Worm (Caenorhabditis elegans) whole organism, L1 larva: ENCODE data around the gene T03G11.10.
A peak's percentile ranks its signal among the peaks of the same experiment; 100 is the strongest.

Source experiments
- aly-2 ChIP-seq: fragments of 150-350 bp; optimal IDR thresholded peaks from 2 replicates; lab custom pipeline; 2014; ENCODE audit warnings: missing biosample characterization, missing genetic modification characterization
- blmp-1 ChIP-seq: fragments of 150-350 bp; optimal IDR thresholded peaks from 2 replicates; lab custom pipeline; 2014; ENCODE audit warnings: missing biosample characterization, missing genetic modification characterization
- ceh-63 ChIP-seq: fragments of 200-800 bp; sonication (Bioruptor generic); optimal IDR thresholded peaks from 2 replicates; lab custom pipeline; 2018; ENCODE audit warnings: mild to moderate bottlenecking, missing genetic modification characterization, missing compliant biosample characterization
- ceh-8 ChIP-seq: fragments of 200-800 bp; sonication (Bioruptor generic); optimal IDR thresholded peaks from 2 replicates; lab custom pipeline; 2018; ENCODE audit warnings: mild to moderate bottlenecking, missing genetic modification characterization, moderate library complexity, missing compliant biosample characterization
- ceh-82 ChIP-seq, 3 experiments: fragments of 150-350 bp in 1 of 3; sonication (generic microtip) in 2 of 3; optimal IDR thresholded peaks; 2 replicates each; lab custom pipeline; 2014 to 2017; ENCODE audit warnings: missing biosample characterization in 3 of 3, missing genetic modification characterization in 3 of 3
- ceh-88 ChIP-seq: fragments of 200-800 bp; sonication (Bioruptor generic); IDR thresholded peaks from 2 replicates; pipeline ENCODE4 v1.3.6; 2022; ENCODE audit warnings: missing genetic modification characterization, missing compliant biosample characterization
- ceh-90 ChIP-seq: sonication (generic microtip); optimal IDR thresholded peaks from 2 replicates; lab custom pipeline; 2016; ENCODE audit warnings: missing genetic modification characterization, missing compliant biosample characterization
- ces-1 ChIP-seq: fragments of 150-350 bp; optimal IDR thresholded peaks from 2 replicates; lab custom pipeline; 2014; ENCODE audit warnings: missing biosample characterization, missing genetic modification reagents, missing genetic modification characterization
- egl-13 ChIP-seq: sonication (generic microtip); optimal IDR thresholded peaks from 2 replicates; lab custom pipeline; 2016; ENCODE audit warnings: missing genotype, missing genetic modification reagents, missing genetic modification characterization, missing compliant biosample characterization
- egl-27 ChIP-seq, 2 experiments: fragments of 150-350 bp in 1 of 2; sonication (generic microtip); optimal IDR thresholded peaks; 3 replicates each; lab custom pipeline; 2017 to 2018; ENCODE audit warnings: missing biosample characterization in 2 of 2, missing genetic modification characterization in 2 of 2, missing genetic modification reagents in 2 of 2
- elt-2 ChIP-seq: sonication (generic microtip); optimal IDR thresholded peaks from 2 replicates; lab custom pipeline; 2016; ENCODE audit warnings: missing genetic modification characterization, mild to moderate bottlenecking, inconsistent platforms, missing compliant biosample characterization, missing genetic modification reagents
- elt-3 ChIP-seq, 6 experiments: fragments of 150-350 bp in 1 of 6; sonication (generic microtip); optimal IDR thresholded peaks; 2 replicates each; lab custom pipeline; 2017 to 2018; ENCODE audit warnings: missing biosample characterization in 6 of 6, missing genetic modification characterization in 6 of 6, inconsistent platforms in 1 of 6
- ets-5 ChIP-seq: fragments of 200-800 bp; sonication (Bioruptor generic); IDR thresholded peaks from 2 replicates; pipeline ENCODE4 v1.3.6; 2022; ENCODE audit warnings: missing genetic modification characterization, missing compliant biosample characterization
- grh-1 ChIP-seq: fragments of 200-800 bp; sonication (Bioruptor generic); IDR thresholded peaks from 2 replicates; pipeline ENCODE4 v1.3.6; 2022; ENCODE audit warnings: missing genetic modification reagents, missing genetic modification characterization, missing compliant biosample characterization
- irx-1 ChIP-seq: sonication (generic microtip); optimal IDR thresholded peaks from 2 replicates; lab custom pipeline; 2016; ENCODE audit warnings: missing genetic modification characterization, missing compliant biosample characterization
- isw-1 ChIP-seq: fragments of 200-800 bp; sonication (Bioruptor generic); IDR thresholded peaks from 2 replicates; pipeline ENCODE4 v1.3.6; 2022; ENCODE audit warnings: missing genetic modification characterization, missing compliant biosample characterization
- jun-1 ChIP-seq: fragments of 150-350 bp; optimal IDR thresholded peaks from 2 replicates; lab custom pipeline; 2014; ENCODE audit warnings: missing biosample characterization, missing genetic modification reagents, missing genetic modification characterization
- lin-14 ChIP-seq: fragments of 200-800 bp; sonication (Bioruptor generic); optimal IDR thresholded peaks from 2 replicates; lab custom pipeline; 2018; ENCODE audit warnings: mild to moderate bottlenecking, missing genetic modification characterization, moderate library complexity, missing compliant biosample characterization
- lin-35 ChIP-seq, 2 experiments: fragments of 150-350 bp; optimal IDR thresholded peaks; 2 replicates each; lab custom pipeline; 2014; ENCODE audit warnings: missing biosample characterization in 2 of 2, missing genetic modification characterization in 2 of 2, missing genetic modification reagents in 2 of 2
- lin-39 ChIP-seq: fragments of 150-350 bp; optimal IDR thresholded peaks from 2 replicates; lab custom pipeline; 2014; ENCODE audit warnings: missing biosample characterization, missing genetic modification reagents, missing genetic modification characterization
- lir-3 ChIP-seq: sonication (generic microtip); optimal IDR thresholded peaks from 2 replicates; lab custom pipeline; 2016; ENCODE audit warnings: mild to moderate bottlenecking, missing genetic modification characterization, moderate library complexity, missing compliant biosample characterization; ENCODE audit not compliant: poor library complexity
- lsy-2 ChIP-seq, 2 experiments: fragments of 150-350 bp; optimal IDR thresholded peaks; 2 replicates each; lab custom pipeline; 2014; ENCODE audit warnings: missing biosample characterization in 2 of 2, missing genetic modification characterization in 2 of 2
- mep-1 ChIP-seq: fragments of 150-350 bp; optimal IDR thresholded peaks from 2 replicates; lab custom pipeline; 2014; ENCODE audit warnings: missing biosample characterization, missing genetic modification characterization
- nhr-12 ChIP-seq: sonication (generic microtip); optimal IDR thresholded peaks from 2 replicates; lab custom pipeline; 2017; ENCODE audit warnings: missing biosample characterization, missing genetic modification characterization
- nhr-19 ChIP-seq: fragments of 200-800 bp; sonication (Bioruptor generic); conservative IDR thresholded peaks from 2 replicates; pipeline ENCODE4 v1.3.6; 2022; ENCODE audit warnings: missing genetic modification characterization, missing compliant biosample characterization
- nhr-20 ChIP-seq: sonication (generic microtip); optimal IDR thresholded peaks from 2 replicates; lab custom pipeline; 2016; ENCODE audit warnings: mild to moderate bottlenecking, missing genetic modification characterization, missing compliant biosample characterization
- nhr-237 ChIP-seq: fragments of 150-350 bp; optimal IDR thresholded peaks from 2 replicates; lab custom pipeline; 2014; ENCODE audit warnings: missing biosample characterization, missing genetic modification characterization
- nhr-47 ChIP-seq: sonication (generic microtip); optimal IDR thresholded peaks from 2 replicates; lab custom pipeline; 2016; ENCODE audit warnings: mild to moderate bottlenecking, missing genetic modification characterization, moderate library complexity, missing compliant biosample characterization
- nhr-71 ChIP-seq: sonication (generic microtip); optimal IDR thresholded peaks from 2 replicates; lab custom pipeline; 2016; ENCODE audit warnings: mild to moderate bottlenecking, missing genetic modification characterization, moderate library complexity, missing compliant biosample characterization
- nhr-76 ChIP-seq: sonication (generic microtip); optimal IDR thresholded peaks from 2 replicates; lab custom pipeline; 2017; ENCODE audit warnings: missing biosample characterization, missing genetic modification characterization
- nhr-85 ChIP-seq: sonication (generic microtip); peaks from one replicate; lab custom pipeline; 2016; ENCODE audit warnings: missing genetic modification characterization, inconsistent platforms, missing compliant biosample characterization
- nhr-90 ChIP-seq: sonication (generic microtip); optimal IDR thresholded peaks from 2 replicates; lab custom pipeline; 2016; ENCODE audit warnings: mild to moderate bottlenecking, missing genetic modification characterization, missing compliant biosample characterization; ENCODE audit not compliant: poor library complexity
- pag-3 ChIP-seq: sonication (generic microtip); optimal IDR thresholded peaks from 2 replicates; lab custom pipeline; 2017; ENCODE audit warnings: missing genetic modification characterization, mild to moderate bottlenecking, missing compliant biosample characterization, antibody characterized with exemption, borderline replicate concordance; ENCODE audit not compliant: insufficient read depth
- snpc-4 ChIP-seq: fragments of 150-350 bp; optimal IDR thresholded peaks from 2 replicates; lab custom pipeline; 2014; ENCODE audit warnings: missing biosample characterization, missing genetic modification characterization
- snu-23 ChIP-seq: sonication (generic microtip); optimal IDR thresholded peaks from 2 replicates; lab custom pipeline; 2016; ENCODE audit warnings: missing genetic modification characterization, missing compliant biosample characterization
- sox-4 ChIP-seq: sonication (generic microtip); optimal IDR thresholded peaks from 2 replicates; lab custom pipeline; 2016; ENCODE audit warnings: missing genetic modification characterization, missing compliant biosample characterization
- sptf-1 ChIP-seq: fragments of 150-350 bp; optimal IDR thresholded peaks from 2 replicates; lab custom pipeline; 2014; ENCODE audit warnings: missing biosample characterization, missing genetic modification characterization
- sup-37 ChIP-seq: fragments of 200-800 bp; sonication (Bioruptor generic); optimal IDR thresholded peaks from 2 replicates; lab custom pipeline; 2018; ENCODE audit warnings: mild to moderate bottlenecking, missing genetic modification characterization, missing compliant biosample characterization
- tbx-2 ChIP-seq: sonication (generic microtip); optimal IDR thresholded peaks from 2 replicates; lab custom pipeline; 2016; ENCODE audit warnings: missing genetic modification characterization, missing compliant biosample characterization
- unc-130 ChIP-seq: fragments of 150-350 bp; optimal IDR thresholded peaks from 2 replicates; lab custom pipeline; 2017; ENCODE audit warnings: missing biosample characterization, missing genetic modification characterization, inconsistent platforms
- unc-30 ChIP-seq: sonication (generic microtip); optimal IDR thresholded peaks from 2 replicates; lab custom pipeline; 2017; ENCODE audit warnings: missing biosample characterization, missing genetic modification characterization
- zag-1 ChIP-seq: fragments of 150-350 bp; optimal IDR thresholded peaks from 2 replicates; lab custom pipeline; 2014; ENCODE audit warnings: missing biosample characterization, missing genetic modification characterization
- zip-4 ChIP-seq: fragments of 200-800 bp; sonication (Bioruptor generic); optimal IDR thresholded peaks from 2 replicates; lab custom pipeline; 2018; ENCODE audit warnings: mild to moderate bottlenecking, missing genetic modification characterization, moderate library complexity, missing compliant biosample characterization
- ztf-11 ChIP-seq, 2 experiments: sonication (generic microtip); optimal IDR thresholded peaks; 2 replicates each; lab custom pipeline; 2016 to 2017; ENCODE audit warnings: missing genetic modification characterization in 2 of 2, missing biosample characterization in 1 of 2, missing compliant biosample characterization in 1 of 2
- ztf-4 ChIP-seq: fragments of 150-350 bp; optimal IDR thresholded peaks from 2 replicates; lab custom pipeline; 2014; ENCODE audit warnings: missing biosample characterization, missing genetic modification characterization

T03G11.10 gene

ce11 chrX:5213565-5213964 is 42.6 kb upstream of the T03G11.10 start (continued):
- TF ChIP-seq lin-39 (tag; lab: Kevin White, UChicago) (no peak), ceh-8 (GFP tag; lab: Kevin White, UChicago) (no peak), egl-13 (tag; lab: Kevin White, UChicago) (no peak), grh-1 (no peak), nhr-71 (tag; lab: Kevin White, UChicago) (peak; percentile 57), nhr-237 (tag; lab: Kevin White, UChicago) (no peak), lsy-2 (tag; optimal IDR thresholded peaks at IDR 0.05; lab: Kevin White, UChicago) (peak in 1 of 2 experiments; percentile 29), sox-4 (tag; lab: Kevin White, UChicago) (no peak), unc-30 (tag; lab: Kevin White, UChicago) (no peak), elt-3 (tag; optimal IDR thresholded peaks at IDR 0.05; lab: Kevin White, UChicago) (peak in 3 of 6 experiments; percentile 13 to 57 (median 53))
- TF ChIP-seq, all 84 proteins: peak for 16

DNA sequence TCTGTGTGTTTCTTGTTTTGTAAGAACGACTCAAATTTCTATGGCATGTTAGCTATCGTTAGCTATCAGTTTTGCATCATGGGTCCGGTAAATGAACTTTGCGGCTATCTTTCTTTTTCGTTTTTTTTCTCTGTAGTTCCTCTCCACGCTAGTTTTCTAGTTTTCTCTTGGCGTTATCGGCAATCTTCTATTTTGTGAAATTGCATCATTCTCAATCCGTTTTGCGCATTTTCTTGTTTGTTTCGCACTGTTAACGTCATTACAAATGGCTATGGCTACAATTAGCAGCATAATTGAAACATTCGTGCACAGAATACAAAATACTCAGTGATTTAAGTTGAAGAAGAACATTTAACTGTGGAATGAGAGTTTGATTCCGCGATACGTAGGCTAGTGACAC is 42.0 kb upstream of the T03G11.10 start:
- TF ChIP-seq egl-13 (tag; lab: Kevin White, UChicago) = no peak
- peak in 1 of 6 experiments; percentile 35 for TF ChIP-seq elt-3 (tag; optimal IDR thresholded peaks at IDR 0.05; lab: Kevin White, UChicago)
- peak; percentile 29 for TF ChIP-seq lin-14 (GFP tag; lab: Kevin White, UChicago)
- TF ChIP-seq nhr-20 (tag; lab: Kevin White, UChicago) = peak; percentile 39
- peak; percentile 39 for TF ChIP-seq blmp-1 (tag; lab: Kevin White, UChicago)
- peak; percentile 18 for TF ChIP-seq snu-23
- TF ChIP-seq ceh-88 = no peak

DNA sequence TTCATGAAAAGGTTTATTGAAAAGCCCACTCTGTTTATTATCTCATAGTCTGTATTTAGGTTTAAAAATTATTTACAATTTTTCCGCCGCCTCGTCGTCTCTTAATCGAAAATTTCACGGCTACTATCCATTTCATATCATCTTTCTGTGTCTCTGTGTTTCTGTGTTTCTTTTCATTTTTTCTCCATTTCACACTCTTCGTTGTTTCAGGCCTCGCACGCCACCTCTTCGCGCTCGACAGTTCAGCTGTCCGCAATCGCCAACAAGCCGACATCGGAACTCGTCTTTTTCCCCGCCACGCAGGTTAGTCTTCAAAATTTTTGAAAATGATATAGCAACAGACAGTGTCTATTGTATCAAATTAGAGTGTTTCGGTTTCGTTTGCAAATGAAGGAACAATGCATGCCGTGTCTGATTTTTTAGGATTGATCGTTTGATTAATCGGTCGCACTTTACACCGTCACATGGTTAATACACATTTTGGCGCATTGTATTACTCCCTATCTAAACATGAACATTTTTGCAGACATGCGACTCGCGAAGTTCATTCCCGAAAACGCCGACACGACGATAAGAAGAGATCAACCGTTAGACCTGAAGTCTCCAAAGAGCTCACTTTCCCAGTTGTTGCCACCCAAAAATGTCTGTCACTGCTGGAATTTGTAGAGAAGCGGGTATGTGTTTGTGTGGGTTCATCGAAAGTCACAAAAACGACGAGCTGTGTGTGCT is 40.1 kb upstream of the T03G11.10 start:
- no peak for TF ChIP-seq ces-1 (GFP tag; lab: Kevin White, UChicago)
- TF ChIP-seq ets-5 (GFP tag; lab: Robert Waterston, UW) = no peak
- no peak for TF ChIP-seq unc-130 (tag; lab: Kevin White, UChicago)
- TF ChIP-seq mep-1 (tag; lab: Kevin White, UChicago) = no peak
- TF ChIP-seq lin-14 (GFP tag; lab: Kevin White, UChicago) = no peak
- no peak for TF ChIP-seq sox-4 (tag; lab: Kevin White, UChicago)
- TF ChIP-seq sup-37 (GFP tag; lab: Kevin White, UChicago) = no peak
- TF ChIP-seq zag-1 = no peak
- TF ChIP-seq jun-1 = no peak
- TF ChIP-seq snpc-4 (tag; lab: Kevin White, UChicago) = no peak
- peak; percentile 57 for TF ChIP-seq blmp-1 (tag; lab: Kevin White, UChicago)
- no peak for TF ChIP-seq zip-4 (GFP tag; lab: Kevin White, UChicago)
- peak; percentile 25 for TF ChIP-seq nhr-20 (tag; lab: Kevin White, UChicago)
- TF ChIP-seq ceh-90 (tag; lab: Kevin White, UChicago) = no peak
- TF ChIP-seq lin-35 (GFP tag; optimal IDR thresholded peaks at IDR 0.05; lab: Kevin White, UChicago) = peak in 1 of 2 experiments; percentile 29
- no peak for TF ChIP-seq pag-3 (tag; lab: Kevin White, UChicago)
- TF ChIP-seq lir-3 (tag; lab: Kevin White, UChicago) = no peak
- no peak for TF ChIP-seq ceh-88
- TF ChIP-seq isw-1 (GFP tag; lab: Robert Waterston, UW) = no peak
- TF ChIP-seq nhr-47 (tag; lab: Kevin White, UChicago) = no peak
- TF ChIP-seq ceh-82 (tag; optimal IDR thresholded peaks at IDR 0.05; lab: Kevin White, UChicago) = no peak
- TF ChIP-seq egl-27 (tag; optimal IDR thresholded peaks at IDR 0.05; lab: Kevin White, UChicago) = no peak
- no peak for TF ChIP-seq nhr-71 (tag; lab: Kevin White, UChicago)
- TF ChIP-seq egl-13 (tag; lab: Kevin White, UChicago) = no peak
- TF ChIP-seq nhr-19 (GFP tag; lab: Robert Waterston, UW) = peak; percentile 21; the same call in 1 of the 2 replicates
- TF ChIP-seq ztf-11 (tag; optimal IDR thresholded peaks at IDR 0.05; lab: Kevin White, UChicago) = no peak
- TF ChIP-seq nhr-90 (tag; lab: Kevin White, UChicago) = peak; percentile 9
- no peak for TF ChIP-seq ztf-4
- no peak for TF ChIP-seq grh-1
- TF ChIP-seq sptf-1 (tag; lab: Kevin White, UChicago) = no peak
- TF ChIP-seq lsy-2 (tag; optimal IDR thresholded peaks at IDR 0.05; lab: Kevin White, UChicago) = no peak
- no peak for TF ChIP-seq elt-2 (tag; lab: Kevin White, UChicago)
- TF ChIP-seq lin-39 (tag; lab: Kevin White, UChicago) = no peak
- TF ChIP-seq ceh-63 (GFP tag; lab: Kevin White, UChicago) = no peak
- no peak for TF ChIP-seq nhr-12
- TF ChIP-seq aly-2 (tag; lab: Kevin White, UChicago) = no peak
- TF ChIP-seq nhr-76 (tag; lab: Kevin White, UChicago) = no peak
- TF ChIP-seq tbx-2 (tag; lab: Kevin White, UChicago) = no peak
- TF ChIP-seq nhr-85 = peak; percentile 77
- TF ChIP-seq irx-1 (tag; lab: Kevin White, UChicago) = no peak
